Worm (Caenorhabditis elegans): ENCODE data around the gene arf-6.

Gene arf-6

DNA sequence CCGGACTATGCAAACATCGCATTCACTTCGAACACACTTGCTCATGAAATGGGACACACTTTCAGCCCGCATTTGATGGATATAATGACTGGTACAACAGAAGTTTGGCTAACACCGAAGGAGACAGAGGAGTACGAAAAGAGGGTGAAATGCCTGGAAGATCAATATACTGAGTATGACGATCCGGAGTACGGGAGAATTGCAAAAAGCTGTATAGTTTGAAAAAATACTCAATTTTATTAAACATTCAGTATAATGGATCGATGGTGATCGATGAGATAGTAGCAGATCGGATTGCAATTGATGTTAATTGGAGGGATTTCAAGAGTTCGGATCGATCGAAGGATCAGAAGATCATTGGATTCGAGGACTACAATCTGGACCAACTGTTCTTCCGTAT, 20.4 kb upstream of the arf-6 start:
- no peak for TF ChIP-seq unc-39 (tag; optimal IDR thresholded peaks at IDR 0.05)
- no peak for TF ChIP-seq nhr-6 (tag; optimal IDR thresholded peaks at IDR 0.05)
- no peak for TF ChIP-seq blmp-1 (tag; optimal IDR thresholded peaks at IDR 0.05; ENCODE audit: insufficient read depth)
- TF ChIP-seq ama-1 (optimal IDR thresholded peaks at IDR 0.05), result no peak
- TF ChIP-seq sma-3 (GFP tag; optimal IDR thresholded peaks at IDR 0.05), result no peak
- no peak for TF ChIP-seq lin-39 (tag; optimal IDR thresholded peaks at IDR 0.05)
- TF ChIP-seq skn-1 (tag; optimal IDR thresholded peaks at IDR 0.05), result no peak
- no peak for TF ChIP-seq peb-1 (tag; optimal IDR thresholded peaks at IDR 0.05)
- no peak for TF ChIP-seq lsy-2 (tag; optimal IDR thresholded peaks at IDR 0.05)
- no peak for TF ChIP-seq unc-62 (GFP tag; optimal IDR thresholded peaks at IDR 0.05)
- TF ChIP-seq ztf-4 (tag; optimal IDR thresholded peaks at IDR 0.05), result no peak
- TF ChIP-seq ceh-82 (tag; optimal IDR thresholded peaks at IDR 0.05), result no peak
- no peak for TF ChIP-seq unc-55 (GFP tag; optimal IDR thresholded peaks at IDR 0.05)
- no peak for TF ChIP-seq F13H6.1 (tag; optimal IDR thresholded peaks at IDR 0.05)
- no peak for TF ChIP-seq lin-11 (tag; optimal IDR thresholded peaks at IDR 0.05)

DNA sequence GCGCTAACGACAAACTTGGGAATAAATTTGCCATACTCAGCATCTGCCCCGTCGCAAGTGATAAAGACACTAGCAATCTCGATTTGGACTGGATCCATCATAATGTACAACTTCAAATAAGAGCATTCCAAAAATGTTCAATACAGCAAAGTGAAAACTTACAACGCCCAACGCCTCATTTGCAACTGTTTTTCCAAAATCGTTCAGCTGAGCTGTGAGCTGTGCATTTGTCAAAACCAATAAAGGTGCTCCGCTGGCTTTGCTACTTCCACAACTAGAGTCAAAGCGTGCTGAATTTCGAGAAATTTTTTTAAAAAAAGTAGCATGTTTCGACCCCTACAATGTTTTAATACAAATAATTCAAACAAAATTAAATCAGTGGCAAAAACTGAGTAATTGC, 15.8 kb upstream of the arf-6 start, which contains the start of gene Y116A8C.49:
Gene Y116A8C.49, minus strand, starts transcription at position 101 of the 400 bp plus-strand sequence.
- TF ChIP-seq ZK546.5 (tag; optimal IDR thresholded peaks at IDR 0.05) (no peak), ztf-1 (GFP tag; conservative IDR thresholded peaks at IDR 0.05) (no peak), sma-3 (GFP tag; optimal IDR thresholded peaks at IDR 0.05) (no peak), F13H6.1 (tag; optimal IDR thresholded peaks at IDR 0.05) (no peak), lin-13 (GFP tag; optimal IDR thresholded peaks at IDR 0.05) (no peak)

DNA sequence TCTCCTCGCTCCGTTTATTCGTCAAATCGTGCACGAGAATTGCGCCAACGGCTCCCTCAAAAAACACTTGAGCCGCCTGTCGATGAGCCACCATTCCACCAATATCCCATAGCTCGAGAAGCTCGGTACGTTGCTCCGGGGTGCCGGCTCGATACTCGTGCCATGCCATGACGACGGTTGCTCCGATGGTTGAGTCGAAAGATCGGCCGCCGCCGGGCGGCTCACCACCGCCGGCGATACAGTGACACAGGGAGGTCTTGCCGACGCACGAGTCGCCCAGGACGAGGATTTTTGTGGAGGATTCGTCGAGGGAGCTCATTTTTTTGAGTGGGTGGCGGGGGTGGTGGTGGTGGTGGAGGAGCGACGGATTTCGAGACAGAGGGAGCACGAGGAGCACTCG, 10.9 kb upstream of the arf-6 start:
- TF ChIP-seq nhr-25 (tag; optimal IDR thresholded peaks at IDR 0.05), result no peak
- no peak for TF ChIP-seq alr-1 (tag; optimal IDR thresholded peaks at IDR 0.05)
- no peak for TF ChIP-seq crh-2 (tag; optimal IDR thresholded peaks at IDR 0.05)
- TF ChIP-seq skn-1 (tag; optimal IDR thresholded peaks at IDR 0.05), result no peak
- TF ChIP-seq elt-3 (tag; optimal IDR thresholded peaks at IDR 0.05), result no peak
- TF ChIP-seq lsy-2 (tag; optimal IDR thresholded peaks at IDR 0.05), result no peak
- TF ChIP-seq aly-2 (tag; optimal IDR thresholded peaks at IDR 0.05), result no peak
- TF ChIP-seq mdl-1 (tag; optimal IDR thresholded peaks at IDR 0.05), result no peak
- TF ChIP-seq nhr-21 (tag; optimal IDR thresholded peaks at IDR 0.05), result no peak
- no peak for TF ChIP-seq lin-13 (GFP tag; optimal IDR thresholded peaks at IDR 0.05)
- no peak for TF ChIP-seq lin-11 (tag; optimal IDR thresholded peaks at IDR 0.05)

DNA sequence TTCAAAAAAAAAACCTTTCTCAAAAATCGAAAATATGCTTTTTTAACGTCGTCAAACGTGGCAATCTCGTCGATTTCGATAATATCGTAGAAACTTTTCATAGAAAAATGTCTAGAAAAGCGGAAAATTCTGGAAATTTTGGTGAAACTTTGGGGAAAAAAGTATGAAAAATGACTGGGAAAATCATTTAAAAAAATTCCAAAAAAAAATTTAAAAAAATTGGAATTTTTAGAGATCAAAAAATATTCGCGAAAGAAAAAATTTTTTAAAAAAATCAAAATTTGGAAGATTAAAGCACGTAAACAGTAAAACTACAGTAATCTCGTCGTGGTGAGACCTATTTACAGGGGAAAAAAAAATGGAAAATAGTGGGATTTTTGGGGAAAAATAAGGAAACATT, 7.9 kb upstream of the arf-6 start, which contains the start of gene Y116A8C.10:
Gene Y116A8C.10, minus strand, starts transcription at position 101 of the 400 bp plus-strand sequence.
- TF ChIP-seq lin-11 (tag; optimal IDR thresholded peaks at IDR 0.05) (no peak), sem-4 (tag; optimal IDR thresholded peaks at IDR 0.05) (no peak), nhr-129 (tag; optimal IDR thresholded peaks at IDR 0.05) (no peak), ama-1 (optimal IDR thresholded peaks at IDR 0.05) (no peak)

DNA sequence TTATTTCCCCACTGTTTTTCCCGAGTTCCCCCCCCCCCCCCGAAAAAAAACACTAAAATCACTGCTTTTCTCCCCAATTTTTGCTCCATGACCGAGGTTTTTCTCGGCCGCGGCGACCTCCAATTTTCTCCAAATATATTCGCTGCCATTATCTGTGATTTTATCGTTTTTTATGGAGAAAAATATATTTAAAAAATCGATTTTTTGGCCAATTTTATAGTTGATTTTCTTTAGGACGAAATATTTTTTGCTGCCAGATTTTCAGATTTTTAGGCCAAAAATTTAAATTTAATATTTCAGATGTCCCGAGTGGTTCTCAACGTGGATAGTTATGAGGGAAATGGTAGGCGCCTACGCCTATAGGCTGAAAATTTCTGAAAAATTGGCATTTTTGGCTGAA, 2.8 kb downstream of the arf-6 start, which contains the start of gene rad-54.B:
Gene rad-54.B, plus strand, starts transcription at position 301 of the 400 bp plus-strand sequence.
- TF ChIP-seq R02D3.7 (tag; optimal IDR thresholded peaks at IDR 0.05), result no peak
- no peak for TF ChIP-seq nhr-237 (tag; optimal IDR thresholded peaks at IDR 0.05)
- no peak for TF ChIP-seq zag-1 (tag; optimal IDR thresholded peaks at IDR 0.05)
- TF ChIP-seq mab-5 (tag; optimal IDR thresholded peaks at IDR 0.05), result no peak
- no peak for TF ChIP-seq nhr-23 (tag; optimal IDR thresholded peaks at IDR 0.05)
- no peak for TF ChIP-seq peb-1 (tag; optimal IDR thresholded peaks at IDR 0.05)
- TF ChIP-seq nhr-10 (tag; optimal IDR thresholded peaks at IDR 0.05), result no peak
- TF ChIP-seq elt-1 (tag; optimal IDR thresholded peaks at IDR 0.05), result no peak

DNA sequence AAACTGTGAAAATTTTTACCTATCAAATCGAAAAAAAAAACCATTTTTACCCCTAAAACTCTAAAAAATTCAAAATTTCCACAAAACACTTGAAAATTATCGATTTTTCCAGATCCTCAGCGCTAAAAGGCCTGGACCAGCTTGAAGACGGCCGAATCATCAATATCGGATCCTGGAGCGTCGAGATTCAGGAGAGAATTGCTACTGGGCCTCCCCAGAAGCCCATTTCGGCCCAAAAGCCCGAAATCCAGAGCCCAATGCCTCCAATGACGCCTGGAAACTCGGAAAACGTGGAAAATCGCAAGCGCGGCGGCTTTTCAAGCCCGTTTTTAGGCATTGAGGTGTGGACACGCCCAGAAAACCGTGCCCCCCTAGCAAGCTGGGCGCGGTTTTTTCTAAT, 5.5 kb downstream of the arf-6 start:
- TF ChIP-seq elt-1 (tag; optimal IDR thresholded peaks at IDR 0.05) (no peak), lsy-2 (tag; optimal IDR thresholded peaks at IDR 0.05) (no peak), R02D3.7 (tag; optimal IDR thresholded peaks at IDR 0.05) (no peak), nhr-10 (tag; optimal IDR thresholded peaks at IDR 0.05) (no peak), blmp-1 (tag; optimal IDR thresholded peaks at IDR 0.05; ENCODE audit: insufficient read depth) (no peak), skn-1 (tag; optimal IDR thresholded peaks at IDR 0.05) (no peak), nhr-25 (tag; optimal IDR thresholded peaks at IDR 0.05) (no peak), sem-4 (tag; optimal IDR thresholded peaks at IDR 0.05) (no peak), mbf-1 (tag; optimal IDR thresholded peaks at IDR 0.05) (no peak), C34F6.9 (tag; optimal IDR thresholded peaks at IDR 0.05) (no peak), gmeb-1 (tag; optimal IDR thresholded peaks at IDR 0.05) (no peak), unc-62 (GFP tag; optimal IDR thresholded peaks at IDR 0.05) (no peak), nhr-11 (tag; optimal IDR thresholded peaks at IDR 0.05) (no peak), ztf-11 (tag; optimal IDR thresholded peaks at IDR 0.05) (no peak), nhr-129 (tag; optimal IDR thresholded peaks at IDR 0.05) (no peak), crh-2 (tag; optimal IDR thresholded peaks at IDR 0.05) (no peak), mdl-1 (tag; optimal IDR thresholded peaks at IDR 0.05) (no peak), F13H6.1 (tag; optimal IDR thresholded peaks at IDR 0.05) (no peak), unc-39 (tag; optimal IDR thresholded peaks at IDR 0.05) (no peak)
